Worm (Caenorhabditis elegans): ENCODE measurements around the gene K12H6.4.
A peak's percentile ranks its signal among the peaks of the same experiment; 100 is the strongest.

The K12H6.4 gene

ce11 chrII:2804949-2805348, 19.1 kb downstream of the K12H6.4 start (continued):
- TF ChIP-seq lin-1 (GFP tag; IDR thresholded peaks at IDR 0.05), result 0 out of 2 replicates have a peak, but pooled peaks have one; percentile 22

ce11 chrII:2804245-2804644, 19.8 kb downstream of the K12H6.4 start:
- TF ChIP-seq ztf-7 (tag; optimal IDR thresholded peaks at IDR 0.05) (no peak), lin-29 (GFP tag; IDR thresholded peaks at IDR 0.05) (no peak), daf-16 (GFP tag; optimal IDR thresholded peaks at IDR 0.05) (no peak), daf-16 (tag; optimal IDR thresholded peaks at IDR 0.05) (no peak), zfp-2 (tag; optimal IDR thresholded peaks at IDR 0.05) (no peak), mdl-1 (tag; optimal IDR thresholded peaks at IDR 0.05) (peak in 1 of 2 experiments; percentile 65), madf-5 (GFP tag; IDR thresholded peaks at IDR 0.05) (no peak), Y5F2A.4 (GFP tag; optimal IDR thresholded peaks at IDR 0.05) (no peak), dve-1 (tag; optimal IDR thresholded peaks at IDR 0.05; ENCODE audit: insufficient read depth) (no peak), jun-1 (tag; optimal IDR thresholded peaks at IDR 0.05) (no peak), hlh-11 (tag; optimal IDR thresholded peaks at IDR 0.05) (peak; percentile 43), nhr-76 (tag; optimal IDR thresholded peaks at IDR 0.05) (no peak), hlh-30 (tag; optimal IDR thresholded peaks at IDR 0.05; ENCODE audit: insufficient read depth) (peak; percentile 26), hmg-1.1 (GFP tag; IDR thresholded peaks at IDR 0.05) (no peak), rbr-2 (tag; optimal IDR thresholded peaks at IDR 0.05) (no peak), mes-2 (tag; optimal IDR thresholded peaks at IDR 0.05; ENCODE audit: poor library complexity, severe bottlenecking) (peak; percentile 0), arid-1 (GFP tag; conservative IDR thresholded peaks at IDR 0.05) (no peak), set-16 (GFP tag; IDR thresholded peaks at IDR 0.05) (no peak), attf-4 (tag; optimal IDR thresholded peaks at IDR 0.05) (no peak), F44E2.7 (GFP tag; IDR thresholded peaks at IDR 0.05) (no peak), saeg-2 (GFP tag; IDR thresholded peaks at IDR 0.05) (no peak), spr-3 (GFP tag; optimal IDR thresholded peaks at IDR 0.05) (no peak), lin-38 (GFP tag; IDR thresholded peaks at IDR 0.05) (no peak), pha-4 (GFP tag; IDR thresholded peaks at IDR 0.05) (0 out of 2 replicates have a peak, but pooled peaks have one; percentile 20), pha-4 (tag; optimal IDR thresholded peaks at IDR 0.05) (no peak), ceh-82 (tag; optimal IDR thresholded peaks at IDR 0.05) (no peak), pqm-1 (tag; optimal IDR thresholded peaks at IDR 0.05) (no peak), snpc-1.2 (GFP tag; IDR thresholded peaks at IDR 0.05) (no peak), nhr-10 (tag; optimal IDR thresholded peaks at IDR 0.05) (no peak), Y105C5A.15 (GFP tag; IDR thresholded peaks at IDR 0.05) (no peak), madf-9 (GFP tag; conservative IDR thresholded peaks at IDR 0.05) (no peak), Y48G9A.11 (GFP tag; IDR thresholded peaks at IDR 0.05) (no peak), dpl-1 (GFP tag; optimal IDR thresholded peaks at IDR 0.05) (no peak), fkh-10 (GFP tag; optimal IDR thresholded peaks at IDR 0.05) (peak; percentile 1), dmd-6 (GFP tag; IDR thresholded peaks at IDR 0.05) (peak; percentile 48), zag-1 (tag; optimal IDR thresholded peaks at IDR 0.05) (no peak), spr-1 (tag; optimal IDR thresholded peaks at IDR 0.05) (no peak), sdz-12 (GFP tag; optimal IDR thresholded peaks at IDR 0.05) (no peak), zfp-3 (GFP tag; conservative IDR thresholded peaks at IDR 0.05) (no peak), unc-39 (tag; optimal IDR thresholded peaks at IDR 0.05) (no peak), cey-2 (tag; optimal IDR thresholded peaks at IDR 0.05; ENCODE audit: borderline replicate concordance, insufficient read depth) (no peak), nhr-28 (tag; optimal IDR thresholded peaks at IDR 0.05) (no peak), nhr-102 (tag; optimal IDR thresholded peaks at IDR 0.05) (no peak), mep-1 (tag; optimal IDR thresholded peaks at IDR 0.05) (peak; percentile 52), lin-39 (tag; optimal IDR thresholded peaks at IDR 0.05) (no peak), lsy-2 (tag; optimal IDR thresholded peaks at IDR 0.05) (peak in 1 of 2 experiments; percentile 52), ZK337.2 (GFP tag; IDR thresholded peaks at IDR 0.05) (no peak), lim-7 (GFP tag; IDR thresholded peaks at IDR 0.05) (no peak), nhr-6 (tag; optimal IDR thresholded peaks at IDR 0.05) (peak; percentile 19), aha-1 (tag) (peak; percentile 20)

Measured in whole organism, L4 larva.